Fruit fly (Drosophila melanogaster): Measurements from ENCODE around the gene tHMG2.

The tHMG2 gene

DNA sequence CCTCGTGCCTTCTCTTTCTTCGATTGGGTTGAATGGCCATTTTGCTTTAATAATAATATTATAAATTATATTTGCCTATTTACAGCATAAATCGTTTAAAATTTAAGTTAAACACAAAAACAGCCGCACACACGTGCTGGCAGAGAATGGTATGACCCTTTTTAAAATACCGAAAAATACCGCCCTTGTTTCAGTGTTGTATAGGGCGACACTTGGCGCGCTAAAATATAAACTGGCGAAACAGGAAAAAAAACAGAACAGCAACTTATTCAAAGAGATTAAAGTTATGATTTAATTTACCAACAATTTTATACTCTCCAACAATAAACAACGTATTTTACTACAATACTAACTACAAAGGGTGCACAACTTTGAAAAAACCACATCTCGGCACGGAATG, 46.3 kb upstream of the tHMG2 start, which contains the start of gene CG12499 (continued):
- no peak for TF ChIP-seq slou (GFP tag; optimal IDR thresholded peaks at IDR 0.05)
- TF ChIP-seq CG8765 (GFP tag; IDR thresholded peaks at IDR 0.05) = no peak
- no peak for TF ChIP-seq Dref (GFP tag; IDR thresholded peaks at IDR 0.05)
- TF ChIP-seq HLHmδ (GFP tag; optimal IDR thresholded peaks at IDR 0.05) = no peak
- TF ChIP-seq Dp (GFP tag; optimal IDR thresholded peaks at IDR 0.05) = peak; percentile 90
- no peak for TF ChIP-seq wek (GFP tag; optimal IDR thresholded peaks at IDR 0.05)
- no peak for TF ChIP-seq Gug (GFP tag; IDR thresholded peaks at IDR 0.05)
- TF ChIP-seq CG7963 (GFP tag; IDR thresholded peaks at IDR 0.05; ENCODE audit: partially characterized antibody) = no peak
- no peak for TF ChIP-seq Usf (GFP tag; optimal IDR thresholded peaks at IDR 0.05)
- peak; percentile 73 for TF ChIP-seq gfzf (GFP tag; optimal IDR thresholded peaks at IDR 0.05)
- TF ChIP-seq sqz (GFP tag; optimal IDR thresholded peaks at IDR 0.05) = no peak
- TF ChIP-seq ken (GFP tag; IDR thresholded peaks at IDR 0.05) = no peak
- no peak for TF ChIP-seq B-H1 (GFP tag; IDR thresholded peaks at IDR 0.05)
- TF ChIP-seq CG2712 (tag; optimal IDR thresholded peaks at IDR 0.05) = no peak
- no peak for TF ChIP-seq CG6689 (GFP tag; IDR thresholded peaks at IDR 0.05)
- TF ChIP-seq Ets97D (GFP tag; optimal IDR thresholded peaks at IDR 0.05) = peak; percentile 20
- no peak for TF ChIP-seq CG14050 (GFP tag; IDR thresholded peaks at IDR 0.05)
- no peak for TF ChIP-seq CG16863 (GFP tag; optimal IDR thresholded peaks at IDR 0.05)
- no peak for TF ChIP-seq fru (optimal IDR thresholded peaks at IDR 0.05)
- no peak for TF ChIP-seq CG10979 (tag; optimal IDR thresholded peaks at IDR 0.05)
- no peak for TF ChIP-seq Lhr (GFP tag; optimal IDR thresholded peaks at IDR 0.05)
- TF ChIP-seq CG9876 (GFP tag; optimal IDR thresholded peaks at IDR 0.05) = no peak
- peak; percentile 20 for TF ChIP-seq trem (tag; optimal IDR thresholded peaks at IDR 0.05)
- peak; percentile 46 for TF ChIP-seq pzg (GFP tag; optimal IDR thresholded peaks at IDR 0.05)
- TF ChIP-seq nau (GFP tag; optimal IDR thresholded peaks at IDR 0.05) = no peak
- TF ChIP-seq CG5953 (GFP tag; IDR thresholded peaks at IDR 0.05) = no peak
- no peak for TF ChIP-seq CG7271 (tag; optimal IDR thresholded peaks at IDR 0.05)
- TF ChIP-seq sd (tag; optimal IDR thresholded peaks at IDR 0.05) = peak; percentile 45
- no peak for TF ChIP-seq CG9932 (GFP tag; IDR thresholded peaks at IDR 0.05)
- TF ChIP-seq exex (tag; optimal IDR thresholded peaks at IDR 0.05) = no peak
- TF ChIP-seq btn (GFP tag; optimal IDR thresholded peaks at IDR 0.05) = no peak
- TF ChIP-seq chif (GFP tag; optimal IDR thresholded peaks at IDR 0.05) = no peak
- peak; percentile 36 for TF ChIP-seq CG9797 (GFP tag; optimal IDR thresholded peaks at IDR 0.05)
- TF ChIP-seq CG2889 (GFP tag; IDR thresholded peaks at IDR 0.05) = no peak
- no peak for TF ChIP-seq stc (GFP tag; IDR thresholded peaks at IDR 0.05)
- TF ChIP-seq CG13287 (GFP tag; IDR thresholded peaks at IDR 0.05; ENCODE audit: partially characterized antibody) = no peak
- TF ChIP-seq ranshi (GFP tag; IDR thresholded peaks at IDR 0.05) = no peak
- no peak for TF ChIP-seq Tbp (GFP tag; optimal IDR thresholded peaks at IDR 0.05)
- TF ChIP-seq Med (GFP tag) = no peak
- TF ChIP-seq Pdp1 (GFP tag; optimal IDR thresholded peaks at IDR 0.05) = no peak
- no peak for TF ChIP-seq CG4424 (GFP tag; optimal IDR thresholded peaks at IDR 0.05)
- TF ChIP-seq pros (GFP tag; optimal IDR thresholded peaks at IDR 0.05) = no peak
- no peak for TF ChIP-seq Trl (optimal IDR thresholded peaks at IDR 0.05)
- TF ChIP-seq Trl (GFP tag; optimal IDR thresholded peaks at IDR 0.05) = no peak
- peak; percentile 69 for TF ChIP-seq dm (GFP tag; optimal IDR thresholded peaks at IDR 0.05)
- no peak for TF ChIP-seq gcm2 (GFP tag; optimal IDR thresholded peaks at IDR 0.05)
- peak; percentile 7 for TF ChIP-seq CG15514 (GFP tag; optimal IDR thresholded peaks at IDR 0.05)
- no peak for TF ChIP-seq her (GFP tag; optimal IDR thresholded peaks at IDR 0.05)
- TF ChIP-seq sima (GFP tag; optimal IDR thresholded peaks at IDR 0.05) = no peak
- no peak for TF ChIP-seq Rx (GFP tag; IDR thresholded peaks at IDR 0.05)
- TF ChIP-seq pan (optimal IDR thresholded peaks at IDR 0.05) = no peak
- no peak for TF ChIP-seq pan (GFP tag; optimal IDR thresholded peaks at IDR 0.05 in 1 of 2, IDR thresholded peaks at IDR 0.05 in 1 of 2)
- TF ChIP-seq zen2 (GFP tag; IDR thresholded peaks at IDR 0.05; ENCODE audit: partially characterized antibody) = no peak
